Worm (Caenorhabditis elegans) whole organism, mixed stage, embryonic: ENCODE data around the gene M151.7.

Source experiments
- ceh-43 ChIP-seq: fragments of 200-800 bp; sonication (Bioruptor generic); optimal IDR thresholded peaks from 2 replicates; lab custom pipeline; 2018; ENCODE audit warnings: mild to moderate bottlenecking, missing genetic modification characterization, moderate library complexity, missing compliant biosample characterization
- elt-1 ChIP-seq: sonication (generic microtip); optimal IDR thresholded peaks from 2 replicates; lab custom pipeline; 2017; ENCODE audit warnings: missing genetic modification characterization, mild to moderate bottlenecking, missing compliant biosample characterization, antibody characterized with exemption, moderate library complexity, borderline replicate concordance; ENCODE audit not compliant: insufficient read depth
- elt-3 ChIP-seq: fragments of 150-350 bp; optimal IDR thresholded peaks from 2 replicates; lab custom pipeline; 2014; ENCODE audit warnings: missing biosample characterization, missing genetic modification characterization
- hlh-1 ChIP-seq: fragments of 150-350 bp; optimal IDR thresholded peaks from 2 replicates; lab custom pipeline; 2014; ENCODE audit warnings: missing biosample characterization, missing genetic modification reagents, missing genetic modification characterization
- lin-13 ChIP-seq: fragments of 150-350 bp; optimal IDR thresholded peaks from 2 replicates; lab custom pipeline; 2014; ENCODE audit warnings: missing biosample characterization, missing genetic modification characterization
- lsy-2 ChIP-seq: fragments of 150-350 bp; optimal IDR thresholded peaks from 2 replicates; lab custom pipeline; 2014; ENCODE audit warnings: missing biosample characterization, missing genetic modification characterization
- mep-1 ChIP-seq: fragments of 150-350 bp; optimal IDR thresholded peaks from 2 replicates; lab custom pipeline; 2017; ENCODE audit warnings: missing biosample characterization, missing genetic modification reagents, missing genetic modification characterization, inconsistent platforms
- nhr-12 ChIP-seq: fragments of 150-350 bp; optimal IDR thresholded peaks from 2 replicates; lab custom pipeline; 2014; ENCODE audit warnings: missing biosample characterization, missing genetic modification characterization
- nhr-237 ChIP-seq: fragments of 150-350 bp; optimal IDR thresholded peaks from 2 replicates; lab custom pipeline; 2014; ENCODE audit warnings: missing biosample characterization, missing genetic modification characterization
- nhr-28 ChIP-seq: fragments of 150-350 bp; optimal IDR thresholded peaks from 2 replicates; lab custom pipeline; 2014; ENCODE audit warnings: missing biosample characterization, missing genetic modification characterization
- pha-4 ChIP-seq: fragments of 150-350 bp; optimal IDR thresholded peaks from 2 replicates; lab custom pipeline; 2018; ENCODE audit warnings: missing biosample characterization, missing genetic modification reagents, missing genetic modification characterization
- snpc-4 ChIP-seq: fragments of 150-350 bp; optimal IDR thresholded peaks from 2 replicates; lab custom pipeline; 2014; ENCODE audit warnings: missing biosample characterization, missing genetic modification characterization
- sptf-1 ChIP-seq: sonication (generic microtip); optimal IDR thresholded peaks from 2 replicates; lab custom pipeline; 2017; ENCODE audit warnings: mild to moderate bottlenecking, missing genetic modification characterization, moderate library complexity, missing compliant biosample characterization
- unc-62 ChIP-seq: fragments of 150-350 bp; optimal IDR thresholded peaks from 2 replicates; lab custom pipeline; 2014; ENCODE audit warnings: missing biosample characterization, missing genetic modification reagents, missing genetic modification characterization

- TF ChIP-seq mep-1 (tag; lab: Kevin White, UChicago) = no peak
- no peak for TF ChIP-seq pha-4 (tag; lab: Kevin White, UChicago)
- no peak for TF ChIP-seq nhr-28 (tag; lab: Kevin White, UChicago)
- TF ChIP-seq elt-1 (tag; lab: Kevin White, UChicago) = no peak
- TF ChIP-seq lsy-2 (tag; lab: Kevin White, UChicago) = no peak
- TF ChIP-seq ceh-43 (GFP tag; lab: Kevin White, UChicago) = no peak
- TF ChIP-seq nhr-237 (tag; lab: Kevin White, UChicago) = no peak
- TF ChIP-seq unc-62 = no peak
- no peak for TF ChIP-seq lin-13 (tag; lab: Kevin White, UChicago)
- TF ChIP-seq nhr-12 = no peak
- no peak for TF ChIP-seq snpc-4 (tag; lab: Kevin White, UChicago)
- no peak for TF ChIP-seq hlh-1 (tag; lab: Kevin White, UChicago)
- TF ChIP-seq sptf-1 (tag; lab: Kevin White, UChicago) = no peak
- no peak for TF ChIP-seq elt-3 (tag; lab: Kevin White, UChicago)
Observed at ce11 chrII:3583402-3583801, 38.7 kb upstream of the M151.7 start, which contains the start of gene srh-60.
